Fruit fly (Drosophila melanogaster) whole organism, embryonic: ENCODE data around the gene CG15461.

Experiments
- Asciz ChIP-seq: fragments of 200-800 bp; sonication (Bioruptor generic); optimal IDR thresholded peaks from 2 replicates; lab custom pipeline; 2017; ENCODE audit warnings: missing biosample characterization, mild to moderate bottlenecking, missing genetic modification characterization, missing genetic modification reagents
- E2f2 ChIP-seq: fragments of 200-800 bp; sonication (Bioruptor generic); IDR thresholded peaks from 2 replicates; pipeline ENCODE4 v1.3.6; 2022; ENCODE audit warnings: missing biosample characterization, missing genetic modification characterization
- bsh ChIP-seq, 2 experiments: fragments of 200-800 bp; sonication (Bioruptor generic); optimal IDR thresholded peaks; 2 replicates each; lab custom pipeline; 2017 to 2018; ENCODE audit warnings: mild to moderate bottlenecking in 2 of 2, missing biosample characterization in 2 of 2, missing genetic modification characterization in 2 of 2, moderate library complexity in 1 of 2
- eyg ChIP-seq: fragments of 200-800 bp; sonication (Bioruptor generic); optimal IDR thresholded peaks from 3 replicates; lab custom pipeline; 2016; ENCODE audit warnings: missing biosample characterization, missing genetic modification characterization
- h ChIP-seq: fragments of >200 bp; optimal IDR thresholded peaks from 2 replicates; lab custom pipeline; 2017
- klu ChIP-seq: fragments of 200-800 bp; sonication (Bioruptor generic); IDR thresholded peaks from 2 replicates; pipeline ENCODE4 v1.3.6; 2022; ENCODE audit warnings: missing biosample characterization, missing genetic modification characterization
- row ChIP-seq: fragments of 200-800 bp; sonication (Bioruptor generic); IDR thresholded peaks from 3 replicates; pipeline ENCODE4 v1.3.6; 2022; ENCODE audit warnings: missing biosample characterization, missing genetic modification characterization

dm6 chrX:20536112-20536511 is 50.1 kb downstream of the CG15461 start:
- TF ChIP-seq row (GFP tag; lab: Robert Waterston, UW) (no peak), h (lab: Kevin White, UChicago) (no peak), klu (no peak), bsh (GFP tag; optimal IDR thresholded peaks at IDR 0.05; lab: Kevin White, UChicago) (no peak), eyg (GFP tag; lab: Kevin White, UChicago) (no peak), E2f2 (no peak), Asciz (no peak)
